Worm (Caenorhabditis elegans) whole organism, early embryonic: ENCODE measurements around the gene pqn-78.

Experiments
- B0310.2 ChIP-seq: sonication (generic microtip); optimal IDR thresholded peaks from 2 replicates; lab custom pipeline; 2016; ENCODE audit warnings: mild to moderate bottlenecking, missing genetic modification characterization, missing compliant biosample characterization
- aly-1 ChIP-seq: sonication (generic microtip); optimal IDR thresholded peaks from 2 replicates; lab custom pipeline; 2016; ENCODE audit warnings: missing genetic modification characterization, missing compliant biosample characterization
- ama-1 ChIP-seq: fragments of 150-350 bp; optimal IDR thresholded peaks from 2 replicates; lab custom pipeline; 2014
- flt-1 ChIP-seq: fragments of 200-800 bp; sonication (Bioruptor generic); IDR thresholded peaks from 2 replicates; pipeline ENCODE4 v1.3.6; 2022; ENCODE audit warnings: missing genetic modification characterization, missing compliant biosample characterization
- hmg-4 ChIP-seq: fragments of 200-800 bp; sonication (Bioruptor generic); optimal IDR thresholded peaks from 2 replicates; lab custom pipeline; 2018; ENCODE audit warnings: mild to moderate bottlenecking, missing genetic modification characterization, missing compliant biosample characterization
- sea-1 ChIP-seq: fragments of 200-800 bp; sonication (Bioruptor generic); conservative IDR thresholded peaks from 2 replicates; pipeline ENCODE4 v1.3.6; 2022; ENCODE audit warnings: missing genetic modification characterization, missing compliant biosample characterization
- tbx-11 ChIP-seq: fragments of 200-800 bp; sonication (Bioruptor generic); IDR thresholded peaks from 2 replicates; pipeline ENCODE4 v1.3.6; 2022; ENCODE audit warnings: missing genetic modification characterization, missing compliant biosample characterization
- tra-4 ChIP-seq: sonication (generic microtip); optimal IDR thresholded peaks from 2 replicates; lab custom pipeline; 2017; ENCODE audit warnings: missing genetic modification characterization, missing compliant biosample characterization

DNA sequence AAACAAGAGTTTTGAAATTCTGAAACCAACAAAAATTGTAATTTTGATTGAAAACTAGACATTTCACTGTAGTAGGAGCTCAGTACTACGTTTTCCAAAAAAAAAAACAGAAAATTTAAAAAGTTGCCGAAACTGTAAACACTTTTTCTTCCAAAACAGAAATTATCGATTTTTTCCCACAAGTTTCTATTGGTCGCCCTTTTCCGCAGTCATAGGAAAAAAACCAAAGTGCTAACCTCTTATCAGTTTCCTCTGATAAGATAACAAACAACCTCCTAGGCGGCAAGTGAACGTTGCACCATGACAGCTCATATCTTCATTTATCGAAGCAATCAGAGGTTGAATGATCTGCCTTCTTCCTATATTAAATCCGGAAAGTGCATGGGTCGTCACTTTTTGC lies 35.8 kb downstream of the pqn-78 start:
- TF ChIP-seq hmg-4 (GFP tag; lab: Kevin White, UChicago) (no peak), tra-4 (tag; lab: Kevin White, UChicago) (no peak), ama-1 (lab: Kevin White, UChicago) (no peak), tbx-11 (GFP tag; lab: Robert Waterston, UW) (no peak), sea-1 (GFP tag; lab: Robert Waterston, UW) (no peak), flt-1 (no peak), B0310.2 (tag; lab: Kevin White, UChicago) (no peak), aly-1 (tag; lab: Kevin White, UChicago) (no peak)
